Fruit fly (Drosophila melanogaster): ENCODE results near the gene CG42353.

Gene CG42353

DNA sequence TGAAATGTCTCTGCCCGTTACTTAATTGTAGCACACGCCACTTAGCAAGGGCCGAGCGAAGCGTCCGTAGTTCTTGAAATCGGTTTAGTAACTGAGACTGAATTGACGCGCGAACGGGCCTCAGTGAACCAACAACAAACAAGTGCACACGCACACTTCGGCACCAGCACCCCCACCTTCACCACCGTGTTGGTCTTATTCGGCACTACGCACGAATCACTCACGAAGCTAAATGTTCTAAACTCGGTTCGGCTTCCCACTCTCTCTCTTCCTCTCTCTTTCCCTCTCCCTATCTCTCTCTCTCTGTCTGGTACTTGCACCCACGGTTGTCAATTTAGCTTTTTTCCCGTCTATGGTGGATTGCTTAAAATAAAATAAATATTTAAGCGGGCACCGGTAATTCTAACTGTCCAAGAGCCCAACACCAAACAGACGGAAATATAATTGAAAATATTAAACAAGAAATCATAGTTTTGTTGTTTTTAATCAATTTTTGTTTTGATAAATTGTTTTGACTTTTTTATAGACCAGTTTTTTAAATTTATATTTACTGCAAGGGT is 13.2 kb downstream of the CG42353 start, which contains the start of gene Tob (continued):
- TF ChIP-seq CG12155 (GFP tag; optimal IDR thresholded peaks at IDR 0.05) (no peak), mirr (GFP tag; optimal IDR thresholded peaks at IDR 0.05) (peak; percentile 73), sisA (GFP tag; IDR thresholded peaks at IDR 0.05) (no peak), CG15269 (tag; optimal IDR thresholded peaks at IDR 0.05) (no peak), CG17359 (tag; optimal IDR thresholded peaks at IDR 0.05) (no peak), Spps (tag; optimal IDR thresholded peaks at IDR 0.05) (no peak), CG31224 (GFP tag; IDR thresholded peaks at IDR 0.05) (no peak), CG16813 (GFP tag; IDR thresholded peaks at IDR 0.05; ENCODE audit: partially characterized antibody) (no peak; the same call in 2 of the 3 replicates), CG4282 (GFP tag; optimal IDR thresholded peaks at IDR 0.05) (no peak), dpn (GFP tag; optimal IDR thresholded peaks at IDR 0.05) (no peak), zen2 (GFP tag; IDR thresholded peaks at IDR 0.05; ENCODE audit: partially characterized antibody) (no peak), Scr (GFP tag; IDR thresholded peaks at IDR 0.05; ENCODE audit: partially characterized antibody) (peak; percentile 12; the same call in 1 of the 2 replicates), sna (GFP tag; IDR thresholded peaks at IDR 0.05; ENCODE audit: partially characterized antibody) (no peak), HmgZ (tag; optimal IDR thresholded peaks at IDR 0.05) (peak; percentile 52), pum (GFP tag; optimal IDR thresholded peaks at IDR 0.05) (no peak), sim (GFP tag; IDR thresholded peaks at IDR 0.05) (no peak), Rfx (GFP tag; IDR thresholded peaks at IDR 0.05) (no peak), CG4730 (GFP tag; IDR thresholded peaks at IDR 0.05) (no peak), org-1 (GFP tag; optimal IDR thresholded peaks at IDR 0.05) (no peak), CG1603 (tag; optimal IDR thresholded peaks at IDR 0.05) (no peak), CG33557 (GFP tag; optimal IDR thresholded peaks at IDR 0.05) (no peak), CG11504 (tag; optimal IDR thresholded peaks at IDR 0.05) (peak; percentile 36), B-H1 (GFP tag; IDR thresholded peaks at IDR 0.05) (no peak), Dip3 (GFP tag; optimal IDR thresholded peaks at IDR 0.05) (no peak), pfk (GFP tag; optimal IDR thresholded peaks at IDR 0.05) (no peak), CG34422 (GFP tag; IDR thresholded peaks at IDR 0.05) (0 out of 3 replicates have a peak, but pooled peaks have one; percentile 42), CG7928 (GFP tag; optimal IDR thresholded peaks at IDR 0.05) (no peak), pho (GFP tag; optimal IDR thresholded peaks at IDR 0.05) (no peak), CG2889 (GFP tag; IDR thresholded peaks at IDR 0.05) (0 out of 3 replicates have a peak, but pooled peaks have one; percentile 3), CG9817 (tag; optimal IDR thresholded peaks at IDR 0.05) (no peak), ash1 (GFP tag; optimal IDR thresholded peaks at IDR 0.05) (no peak), Hmr (GFP tag; optimal IDR thresholded peaks at IDR 0.05) (peak; percentile 19), Abd-B (GFP tag; optimal IDR thresholded peaks at IDR 0.05) (no peak), nerfin-1 (tag; optimal IDR thresholded peaks at IDR 0.05) (no peak), CG13424 (tag; optimal IDR thresholded peaks at IDR 0.05) (no peak), hb (GFP tag; IDR thresholded peaks at IDR 0.05; ENCODE audit: partially characterized antibody) (no peak), CG9932 (GFP tag; IDR thresholded peaks at IDR 0.05) (no peak), Dad (GFP tag; optimal IDR thresholded peaks at IDR 0.05) (peak; percentile 10), dati (GFP tag; IDR thresholded peaks at IDR 0.05) (no peak), cad (GFP tag; optimal IDR thresholded peaks at IDR 0.05) (no peak), tap (tag; optimal IDR thresholded peaks at IDR 0.05) (no peak), CG12391 (tag; optimal IDR thresholded peaks at IDR 0.05) (peak; percentile 15), CG8359 (GFP tag; optimal IDR thresholded peaks at IDR 0.05; ENCODE audit: borderline replicate concordance) (no peak), gsb-n (tag; optimal IDR thresholded peaks at IDR 0.05) (no peak), kni (GFP tag; optimal IDR thresholded peaks at IDR 0.05) (peak; percentile 71), CG10431 (GFP tag; optimal IDR thresholded peaks at IDR 0.05) (no peak), Sox100B (GFP tag; optimal IDR thresholded peaks at IDR 0.05) (peak; percentile 26), tgo (GFP tag; IDR thresholded peaks at IDR 0.05) (no peak), CG5245 (GFP tag; optimal IDR thresholded peaks at IDR 0.05) (no peak), Xbp1 (GFP tag; optimal IDR thresholded peaks at IDR 0.05) (no peak)
